Fruit fly (Drosophila melanogaster): ENCODE data around the gene Myo61F.

Gene Myo61F

DNA sequence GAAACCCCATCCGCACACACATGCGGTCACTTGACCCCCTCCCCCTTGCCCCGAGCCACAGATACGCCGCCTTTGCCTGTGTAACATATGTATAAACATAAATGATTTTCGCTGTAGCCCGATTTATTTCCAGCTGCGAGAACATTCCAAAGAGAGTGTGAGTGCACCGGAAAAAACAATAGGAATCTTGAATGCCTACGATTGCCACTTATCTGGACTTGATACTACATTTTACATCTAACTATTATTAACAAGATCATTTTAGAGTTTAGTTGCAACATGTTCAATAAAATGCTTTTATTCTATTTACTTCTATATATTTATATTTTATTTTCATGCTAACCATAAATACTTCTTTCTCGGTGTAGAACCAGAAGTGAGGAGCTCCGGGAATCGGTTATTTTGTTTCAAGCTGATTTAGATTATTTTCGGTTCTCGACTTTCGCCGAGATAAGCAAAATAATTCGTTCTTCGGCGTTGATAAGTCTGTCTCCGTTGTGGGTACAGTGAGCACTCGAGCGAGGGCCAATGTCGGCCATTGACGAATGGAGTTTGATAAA, 18.1 kb upstream of the Myo61F start (continued):
- TF ChIP-seq nom (GFP tag; optimal IDR thresholded peaks at IDR 0.05) (peak; percentile 39), CG3847 (GFP tag; IDR thresholded peaks at IDR 0.05) (peak; percentile 68), MBD-R2 (GFP tag; IDR thresholded peaks at IDR 0.05) (0 out of 2 replicates have a peak, but pooled peaks have one; percentile 46), CG10431 (GFP tag; optimal IDR thresholded peaks at IDR 0.05) (peak; percentile 70), al (GFP tag; IDR thresholded peaks at IDR 0.05) (peak; percentile 63), CG17912 (GFP tag; optimal IDR thresholded peaks at IDR 0.05) (no peak), CG1603 (tag; optimal IDR thresholded peaks at IDR 0.05) (peak; percentile 31), eyg (GFP tag; optimal IDR thresholded peaks at IDR 0.05) (no peak), CG8765 (GFP tag; IDR thresholded peaks at IDR 0.05) (peak; percentile 61; the same call in 1 of the 2 replicates), tup (GFP tag; optimal IDR thresholded peaks at IDR 0.05) (peak; percentile 26), tna (GFP tag; IDR thresholded peaks at IDR 0.05; ENCODE audit: partially characterized antibody) (no peak; the same call in 1 of the 2 replicates), CG11247 (GFP tag; IDR thresholded peaks at IDR 0.05) (peak; percentile 60; the same call in 1 of the 2 replicates), CG1529 (GFP tag; optimal IDR thresholded peaks at IDR 0.05) (peak; percentile 77), Gsc (GFP tag; IDR thresholded peaks at IDR 0.05) (peak; percentile 58), CG14667 (GFP tag; IDR thresholded peaks at IDR 0.05) (peak; percentile 74), CG2120 (GFP tag; optimal IDR thresholded peaks at IDR 0.05) (peak; percentile 75), CG13123 (GFP tag; optimal IDR thresholded peaks at IDR 0.05) (peak; percentile 42), E2f1 (GFP tag; IDR thresholded peaks at IDR 0.05) (peak; percentile 58; the same call in 1 of the 2 replicates), CG14710 (tag; optimal IDR thresholded peaks at IDR 0.05) (peak; percentile 92), CG4820 (GFP tag; optimal IDR thresholded peaks at IDR 0.05) (peak; percentile 73), fd102C (GFP tag; optimal IDR thresholded peaks at IDR 0.05) (peak; percentile 41), Meics (GFP tag; optimal IDR thresholded peaks at IDR 0.05) (peak; percentile 80), CG4360 (GFP tag; IDR thresholded peaks at IDR 0.05) (peak; percentile 69), vvl (GFP tag; IDR thresholded peaks at IDR 0.05) (peak; percentile 92), CG2199 (GFP tag; IDR thresholded peaks at IDR 0.05) (0 out of 3 replicates have a peak, but pooled peaks have one; percentile 54), maf-S (GFP tag; optimal IDR thresholded peaks at IDR 0.05) (no peak), sug (tag; optimal IDR thresholded peaks at IDR 0.05) (peak; percentile 72), sens (GFP tag) (peak; percentile 88), CG9215 (GFP tag; IDR thresholded peaks at IDR 0.05) (peak; percentile 56), CG6175 (GFP tag; IDR thresholded peaks at IDR 0.05) (no peak), trem (tag; optimal IDR thresholded peaks at IDR 0.05) (peak; percentile 86), CG7839 (tag; optimal IDR thresholded peaks at IDR 0.05) (peak; percentile 89), CG43689 (GFP tag; IDR thresholded peaks at IDR 0.05) (peak; percentile 38; the same call in 1 of the 2 replicates), CG18476 (GFP tag; optimal IDR thresholded peaks at IDR 0.05) (peak; percentile 69), CG8281 (tag; optimal IDR thresholded peaks at IDR 0.05) (peak; percentile 59), Drgx (GFP tag; IDR thresholded peaks at IDR 0.05) (peak; percentile 23; the same call in 1 of the 2 replicates), lov (optimal IDR thresholded peaks at IDR 0.05) (no peak), lov (GFP tag; IDR thresholded peaks at IDR 0.05) (peak; percentile 68; the same call in 2 of the 3 replicates), sima (GFP tag; optimal IDR thresholded peaks at IDR 0.05) (no peak), CG11695 (GFP tag; IDR thresholded peaks at IDR 0.05) (peak; percentile 83), CG12219 (GFP tag; optimal IDR thresholded peaks at IDR 0.05) (peak; percentile 66), vnd (GFP tag; IDR thresholded peaks at IDR 0.05; ENCODE audit: partially characterized antibody) (no peak), Rfx (GFP tag; IDR thresholded peaks at IDR 0.05) (peak; percentile 77), NFAT (GFP tag; IDR thresholded peaks at IDR 0.05) (peak; percentile 35; the same call in 1 of the 2 replicates), ac (GFP tag; optimal IDR thresholded peaks at IDR 0.05) (peak; percentile 65), CG13287 (GFP tag; IDR thresholded peaks at IDR 0.05; ENCODE audit: partially characterized antibody) (no peak), Atf6 (GFP tag; IDR thresholded peaks at IDR 0.05) (peak; percentile 77), CG13424 (tag; optimal IDR thresholded peaks at IDR 0.05) (peak; percentile 82), cg (GFP tag; optimal IDR thresholded peaks at IDR 0.05) (no peak), CG14860 (GFP tag; IDR thresholded peaks at IDR 0.05; ENCODE audit: partially characterized antibody) (no peak)

All from whole organism, embryonic.